Fruit fly (Drosophila melanogaster): ENCODE data around the gene CG8997.
A peak's percentile ranks its signal among the peaks of the same experiment; 100 is the strongest.

The CG8997 gene

dm6 chr2L:13878801-13879200 lies 33.7 kb upstream of the CG8997 start (continued):
- TF ChIP-seq CG7372 (GFP tag; IDR thresholded peaks at IDR 0.05) = no peak
- no peak for TF ChIP-seq hth (optimal IDR thresholded peaks at IDR 0.05)
- TF ChIP-seq CG9797 (GFP tag; optimal IDR thresholded peaks at IDR 0.05) = no peak
- 0 out of 3 replicates have a peak, but pooled peaks have one; percentile 12 for TF ChIP-seq CG7357 (GFP tag; IDR thresholded peaks at IDR 0.05)
- no peak for TF ChIP-seq Ets65A (GFP tag)
- TF ChIP-seq Doc2 (GFP tag; IDR thresholded peaks at IDR 0.05) = no peak
- peak; percentile 6 for TF ChIP-seq CG6765 (GFP tag; optimal IDR thresholded peaks at IDR 0.05)
- TF ChIP-seq h (optimal IDR thresholded peaks at IDR 0.05) = no peak
- TF ChIP-seq CG1024 (GFP tag; IDR thresholded peaks at IDR 0.05) = no peak
- TF ChIP-seq grau (tag; optimal IDR thresholded peaks at IDR 0.05) = peak; percentile 25
- TF ChIP-seq nmo (GFP tag; optimal IDR thresholded peaks at IDR 0.05) = no peak
- TF ChIP-seq bab2 (GFP tag; optimal IDR thresholded peaks at IDR 0.05) = no peak
- TF ChIP-seq chm (GFP tag; IDR thresholded peaks at IDR 0.05) = peak; percentile 90
- no peak for TF ChIP-seq CG9609 (GFP tag; optimal IDR thresholded peaks at IDR 0.05)
- no peak for TF ChIP-seq cwo (GFP tag; optimal IDR thresholded peaks at IDR 0.05)
- peak; percentile 29 for TF ChIP-seq zfh2 (GFP tag; optimal IDR thresholded peaks at IDR 0.05)
- TF ChIP-seq tna (GFP tag; IDR thresholded peaks at IDR 0.05; ENCODE audit: partially characterized antibody) = peak; percentile 55; the same call in 1 of the 2 replicates
- TF ChIP-seq YL-1 (GFP tag; optimal IDR thresholded peaks at IDR 0.05) = no peak
- TF ChIP-seq sens (GFP tag) = peak; percentile 85
- TF ChIP-seq usp (GFP tag; optimal IDR thresholded peaks at IDR 0.05) = no peak
- peak; percentile 20 for TF ChIP-seq CG17359 (tag; optimal IDR thresholded peaks at IDR 0.05)
- no peak for TF ChIP-seq CG15073 (GFP tag; optimal IDR thresholded peaks at IDR 0.05)
- peak; percentile 27 for TF ChIP-seq CG2712 (tag; optimal IDR thresholded peaks at IDR 0.05)
- peak; percentile 56 for TF ChIP-seq CG12071 (GFP tag; optimal IDR thresholded peaks at IDR 0.05)
- no peak for TF ChIP-seq btn (GFP tag; optimal IDR thresholded peaks at IDR 0.05)
- no peak for TF ChIP-seq CG13123 (GFP tag; optimal IDR thresholded peaks at IDR 0.05)
- TF ChIP-seq D (optimal IDR thresholded peaks at IDR 0.05) = no peak
- no peak for TF ChIP-seq D (GFP tag; optimal IDR thresholded peaks at IDR 0.05)
- TF ChIP-seq pita (GFP tag; optimal IDR thresholded peaks at IDR 0.05) = no peak
- no peak for TF ChIP-seq CTCF (GFP tag; optimal IDR thresholded peaks at IDR 0.05)
- no peak for TF ChIP-seq ap (GFP tag; IDR thresholded peaks at IDR 0.05)
- no peak for TF ChIP-seq E2f1 (GFP tag; IDR thresholded peaks at IDR 0.05)
- no peak for TF ChIP-seq CG10979 (tag; optimal IDR thresholded peaks at IDR 0.05)
- peak; percentile 32; the same call in 1 of the 2 replicates for TF ChIP-seq wdn (GFP tag; IDR thresholded peaks at IDR 0.05)
- TF ChIP-seq phol (tag; optimal IDR thresholded peaks at IDR 0.05) = no peak
- TF ChIP-seq CG15696 (tag; optimal IDR thresholded peaks at IDR 0.05) = no peak
- TF ChIP-seq gem (tag; optimal IDR thresholded peaks at IDR 0.05) = no peak
- 0 out of 2 replicates have a peak, but pooled peaks have one; percentile 51 for TF ChIP-seq CG16779 (GFP tag; IDR thresholded peaks at IDR 0.05)
- TF ChIP-seq lbe (GFP tag; optimal IDR thresholded peaks at IDR 0.05) = no peak
- TF ChIP-seq CG17802 (tag; optimal IDR thresholded peaks at IDR 0.05) = no peak
- TF ChIP-seq CG3838 (GFP tag; optimal IDR thresholded peaks at IDR 0.05) = no peak
- TF ChIP-seq CG4328 (GFP tag; optimal IDR thresholded peaks at IDR 0.05) = no peak
- TF ChIP-seq GATAe (GFP tag; conservative IDR thresholded peaks at IDR 0.05) = no peak
- peak; percentile 44; the same call in 1 of the 3 replicates for TF ChIP-seq zfh1 (GFP tag; IDR thresholded peaks at IDR 0.05)
- no peak for TF ChIP-seq toy (GFP tag; IDR thresholded peaks at IDR 0.05)
- no peak for TF ChIP-seq eyg (GFP tag; optimal IDR thresholded peaks at IDR 0.05)
- no peak for TF ChIP-seq CG31224 (GFP tag; IDR thresholded peaks at IDR 0.05)
- TF ChIP-seq ci (GFP tag; IDR thresholded peaks at IDR 0.05) = peak; percentile 85
- TF ChIP-seq danr (GFP tag; IDR thresholded peaks at IDR 0.05) = no peak
- TF ChIP-seq CG7839 (tag; optimal IDR thresholded peaks at IDR 0.05) = no peak
- TF ChIP-seq CG12391 (tag; optimal IDR thresholded peaks at IDR 0.05) = no peak
- TF ChIP-seq CG18619 (GFP tag; optimal IDR thresholded peaks at IDR 0.05) = no peak
- no peak for TF ChIP-seq CG10543 (GFP tag; optimal IDR thresholded peaks at IDR 0.05)
- TF ChIP-seq her (GFP tag; optimal IDR thresholded peaks at IDR 0.05) = peak; percentile 43
